Fruit fly (Drosophila melanogaster) whole organism, wandering third instar larva: ENCODE data around the gene Grip84.
A peak's percentile ranks its signal among the peaks of the same experiment; 100 is the strongest.

Experiments
- Abd-B ChIP-seq: fragments of >200 bp; optimal IDR thresholded peaks from 2 replicates; lab custom pipeline; 2017; ENCODE audit warnings: missing biosample characterization, missing genetic modification characterization
- CG32264 ChIP-seq: fragments of 200-800 bp; sonication (Bioruptor generic); optimal IDR thresholded peaks from 2 replicates; lab custom pipeline; 2016; ENCODE audit warnings: missing biosample characterization, missing genetic modification characterization
- CG9705 ChIP-seq: fragments of 200-800 bp; sonication (Bioruptor generic); optimal IDR thresholded peaks from 2 replicates; lab custom pipeline; 2018; ENCODE audit warnings: missing biosample characterization, mild to moderate bottlenecking, missing genetic modification characterization
- CrebA ChIP-seq: fragments of 200-800 bp; sonication (Bioruptor generic); optimal IDR thresholded peaks from 2 replicates; lab custom pipeline; 2016; ENCODE audit warnings: missing biosample characterization, mild to moderate bottlenecking, missing genetic modification characterization, borderline replicate concordance
- Dfd ChIP-seq: fragments of >200 bp; optimal IDR thresholded peaks from 2 replicates; lab custom pipeline; 2017; ENCODE audit warnings: missing biosample characterization, missing genetic modification characterization
- Dif ChIP-seq: fragments of 200-275, 200-300 bp; sonication (Bioruptor generic); optimal IDR thresholded peaks from 2 replicates; lab custom pipeline; 2018; ENCODE audit warnings: missing biosample characterization, missing genetic modification characterization; ENCODE audit not compliant: partially characterized antibody
- GATAd ChIP-seq: sonication (Bioruptor generic); optimal IDR thresholded peaks from 2 replicates; lab custom pipeline; 2016; ENCODE audit warnings: missing biosample characterization, missing genetic modification characterization
- HLH106 ChIP-seq: fragments of 200-800 bp; optimal IDR thresholded peaks from 3 replicates; lab custom pipeline; 2019; ENCODE audit warnings: missing biosample characterization, mild to moderate bottlenecking, missing genetic modification characterization, moderate library complexity
- Hr78 ChIP-seq: fragments of >200 bp; optimal IDR thresholded peaks from 2 replicates; lab custom pipeline; 2017; ENCODE audit warnings: missing biosample characterization, missing genetic modification characterization
- Hr83 ChIP-seq: fragments of 200-300 bp; sonication (Bioruptor generic); optimal IDR thresholded peaks from 2 replicates; lab custom pipeline; 2016; ENCODE audit warnings: missing biosample characterization, mild to moderate bottlenecking, missing genetic modification characterization, moderate library complexity; ENCODE audit not compliant: poor library complexity, severe bottlenecking
- Jra ChIP-seq: sonication (Bioruptor generic); optimal IDR thresholded peaks from 2 replicates; lab custom pipeline; 2016; ENCODE audit warnings: missing biosample characterization, missing genetic modification characterization
- Mio ChIP-seq: sonication (Bioruptor generic); optimal IDR thresholded peaks from 2 replicates; lab custom pipeline; 2016; ENCODE audit warnings: missing biosample characterization, missing genetic modification characterization
- N ChIP-seq: fragments of >200 bp; optimal IDR thresholded peaks from 2 replicates; lab custom pipeline; 2018; ENCODE audit warnings: missing biosample characterization, missing external identifiers, missing genetic modification characterization
- OdsH ChIP-seq: fragments of 200-800 bp; sonication (Bioruptor generic); optimal IDR thresholded peaks from 2 replicates; lab custom pipeline; 2016; ENCODE audit warnings: missing biosample characterization, mild to moderate bottlenecking, missing genetic modification characterization
- Rel ChIP-seq, 2 experiments: fragments of 200-800 bp; sonication (Bioruptor generic) in 1 of 2; optimal IDR thresholded peaks; 2 replicates in 1 of 2; 3 replicates in 1 of 2; lab custom pipeline; 2016 to 2019; ENCODE audit warnings: mild to moderate bottlenecking in 2 of 2, missing biosample characterization in 2 of 2, missing genetic modification characterization in 2 of 2, moderate library complexity in 1 of 2
- Vsx2 ChIP-seq: fragments of 200-300, 225-300 bp; sonication (Bioruptor generic); optimal IDR thresholded peaks from 2 replicates; lab custom pipeline; 2018; ENCODE audit warnings: missing biosample characterization, missing genetic modification characterization; ENCODE audit not compliant: partially characterized antibody
- br ChIP-seq: fragments of 200-800 bp; sonication (Bioruptor generic); optimal IDR thresholded peaks from 2 replicates; lab custom pipeline; 2016; ENCODE audit warnings: missing biosample characterization, missing genetic modification characterization
- dl ChIP-seq, 2 experiments: fragments of 175-275, 200-275 bp in 1 of 2; fragments of 200-275 bp in 1 of 2; sonication (Bioruptor generic); optimal IDR thresholded peaks; lab custom pipeline; 2018; ENCODE audit warnings: mild to moderate bottlenecking in 2 of 2, missing biosample characterization in 2 of 2, missing genetic modification characterization in 2 of 2, moderate library complexity in 2 of 2; ENCODE audit not compliant: partially characterized antibody in 2 of 2, insufficient read depth in 1 of 2
- dmrt93B ChIP-seq: fragments of 200-800 bp; sonication (Bioruptor generic); optimal IDR thresholded peaks from 2 replicates; lab custom pipeline; 2018; ENCODE audit warnings: missing biosample characterization, mild to moderate bottlenecking, missing genetic modification characterization
- ey ChIP-seq: fragments of 200-800 bp; sonication (Bioruptor generic); optimal IDR thresholded peaks from 2 replicates; lab custom pipeline; 2016; ENCODE audit warnings: missing biosample characterization, missing genetic modification characterization
- foxo ChIP-seq, 2 experiments: fragments of 200-800 bp; sonication (Bioruptor generic); optimal IDR thresholded peaks; 2 replicates in 1 of 2; 3 replicates in 1 of 2; lab custom pipeline; 2016 to 2017; ENCODE audit warnings: missing biosample characterization in 2 of 2, missing genetic modification characterization in 2 of 2
- fru ChIP-seq: fragments of 200-800 bp; sonication (Bioruptor generic); optimal IDR thresholded peaks from 3 replicates; lab custom pipeline; 2016; ENCODE audit warnings: missing biosample characterization, mild to moderate bottlenecking, missing genetic modification characterization
- h ChIP-seq: fragments of 200-800 bp; sonication (Bioruptor generic); optimal IDR thresholded peaks from 3 replicates; lab custom pipeline; 2016; ENCODE audit warnings: missing biosample characterization, mild to moderate bottlenecking, missing genetic modification characterization
- lola ChIP-seq: fragments of >200 bp; optimal IDR thresholded peaks from 2 replicates; lab custom pipeline; 2017; ENCODE audit warnings: missing biosample characterization, missing genetic modification characterization
- pan ChIP-seq: fragments of >200 bp; optimal IDR thresholded peaks from 2 replicates; lab custom pipeline; 2017
- psq ChIP-seq: fragments of 200-800 bp; sonication (Bioruptor generic); optimal IDR thresholded peaks from 3 replicates; lab custom pipeline; 2017; ENCODE audit warnings: missing biosample characterization, mild to moderate bottlenecking, missing genetic modification characterization, moderate library complexity
- rgr ChIP-seq: fragments of 200-800 bp; sonication (Bioruptor generic); optimal IDR thresholded peaks from 3 replicates; lab custom pipeline; 2016; ENCODE audit warnings: missing biosample characterization, mild to moderate bottlenecking, missing genetic modification characterization
- sage ChIP-seq: fragments of 200-800 bp; sonication (Bioruptor generic); optimal IDR thresholded peaks from 2 replicates; lab custom pipeline; 2016; ENCODE audit warnings: missing biosample characterization, mild to moderate bottlenecking, missing genetic modification characterization
- sv ChIP-seq: fragments of 200-800 bp; sonication (Bioruptor generic); optimal IDR thresholded peaks from 3 replicates; lab custom pipeline; 2016; ENCODE audit warnings: missing biosample characterization, missing genetic modification characterization
- tai ChIP-seq: sonication (Bioruptor generic); optimal IDR thresholded peaks from 2 replicates; lab custom pipeline; 2016; ENCODE audit warnings: missing biosample characterization, missing genetic modification characterization
- usp ChIP-seq: fragments of >200 bp; optimal IDR thresholded peaks from 2 replicates; lab custom pipeline; 2017; ENCODE audit warnings: missing biosample characterization, missing genetic modification characterization
- woc ChIP-seq: sonication (Bioruptor generic); optimal IDR thresholded peaks from 2 replicates; lab custom pipeline; 2016; ENCODE audit warnings: missing biosample characterization, mild to moderate bottlenecking, missing genetic modification characterization

The Grip84 gene

DNA sequence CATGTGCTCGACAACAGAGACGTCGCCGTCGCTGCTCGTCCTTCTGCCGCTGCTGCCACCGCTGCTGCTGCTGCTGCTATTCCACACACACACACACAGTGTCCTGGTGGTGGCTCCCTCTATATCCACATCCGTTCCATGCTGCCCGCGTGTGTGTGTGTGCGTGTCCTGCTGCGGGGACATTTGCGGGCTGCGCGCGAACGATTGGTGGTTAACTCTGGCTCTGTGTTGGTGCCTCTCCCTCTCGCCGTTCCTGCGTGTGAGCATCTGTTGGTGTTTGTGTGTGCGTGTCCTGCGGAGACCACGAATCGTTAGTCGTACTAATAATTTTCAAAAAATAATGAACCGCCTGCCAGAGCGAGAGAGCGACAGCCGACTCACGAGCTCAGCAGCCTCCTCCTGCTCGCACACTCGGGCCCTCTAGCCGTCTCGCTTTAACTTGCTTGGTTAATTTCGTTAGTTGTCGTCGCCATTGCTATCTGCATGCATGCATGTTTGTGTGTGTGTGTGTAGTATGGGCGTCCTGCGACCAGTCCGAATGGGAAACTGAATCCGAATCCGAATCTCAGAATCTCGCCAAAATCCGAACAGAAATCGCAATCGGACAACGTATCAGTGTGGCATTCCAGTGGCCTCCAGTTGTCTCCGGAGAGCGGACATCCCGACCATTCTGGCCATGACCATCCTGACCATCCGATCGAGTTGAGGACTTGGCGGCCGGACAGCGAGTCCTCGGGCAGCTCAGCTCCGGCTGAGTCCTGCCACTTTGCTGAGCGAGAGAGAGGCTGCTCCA is 19.5 kb downstream of the Grip84 start:
- TF ChIP-seq Jra (no peak), CG32264 (no peak), psq (GFP tag; lab: Kevin White, UChicago) (no peak), CrebA (GFP tag; lab: Kevin White, UChicago) (no peak), Rel (GFP tag; optimal IDR thresholded peaks at IDR 0.05; lab: Kevin White, UChicago) (no peak), Rel (tag; optimal IDR thresholded peaks at IDR 0.05; lab: Kevin White, UChicago) (no peak), CG9705 (GFP tag; lab: Kevin White, UChicago) (no peak), Mio (GFP tag; lab: Kevin White, UChicago) (no peak), ey (GFP tag; lab: Kevin White, UChicago) (no peak), Hr78 (no peak), HLH106 (tag; lab: Kevin White, UChicago) (no peak), woc (no peak), rgr (no peak), GATAd (GFP tag; lab: Kevin White, UChicago) (no peak), OdsH (GFP tag; lab: Kevin White, UChicago) (no peak)

DNA sequence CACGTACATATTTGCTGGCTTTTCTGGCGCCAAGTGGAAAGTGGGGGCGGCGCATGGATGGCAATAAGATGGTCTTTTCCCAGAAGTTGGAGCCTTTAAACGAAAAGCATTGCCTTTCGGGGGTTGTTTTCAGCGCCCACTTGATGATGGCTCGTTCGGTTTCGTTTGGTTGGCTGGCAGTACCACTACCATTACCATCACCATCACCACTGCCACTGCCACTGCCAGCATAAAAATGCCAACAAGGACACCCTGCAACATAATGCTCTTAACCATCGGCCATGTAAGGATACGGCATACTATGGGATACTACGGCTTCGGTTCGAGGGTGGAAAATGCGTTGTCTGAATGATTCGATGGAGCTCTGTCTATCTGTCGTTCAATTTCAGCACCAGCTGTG is 30.2 kb downstream of the Grip84 start:
- no peak for TF ChIP-seq Hr78
- no peak for TF ChIP-seq h (GFP tag; lab: Kevin White, UChicago)
- no peak for TF ChIP-seq Dfd (GFP tag; lab: Kevin White, UChicago)
- no peak for TF ChIP-seq fru (GFP tag; lab: Kevin White, UChicago)
- TF ChIP-seq sage (GFP tag; lab: Kevin White, UChicago): no peak
- no peak for TF ChIP-seq lola (GFP tag; lab: Kevin White, UChicago)
- TF ChIP-seq tai (GFP tag; lab: Kevin White, UChicago): no peak
- no peak for TF ChIP-seq GATAd (GFP tag; lab: Kevin White, UChicago)
- TF ChIP-seq usp (GFP tag; lab: Kevin White, UChicago): no peak
- no peak for TF ChIP-seq OdsH (GFP tag; lab: Kevin White, UChicago)
- no peak for TF ChIP-seq br (GFP tag; lab: Kevin White, UChicago)
- no peak for TF ChIP-seq sv (GFP tag; lab: Kevin White, UChicago)
- no peak for TF ChIP-seq CG32264

DNA sequence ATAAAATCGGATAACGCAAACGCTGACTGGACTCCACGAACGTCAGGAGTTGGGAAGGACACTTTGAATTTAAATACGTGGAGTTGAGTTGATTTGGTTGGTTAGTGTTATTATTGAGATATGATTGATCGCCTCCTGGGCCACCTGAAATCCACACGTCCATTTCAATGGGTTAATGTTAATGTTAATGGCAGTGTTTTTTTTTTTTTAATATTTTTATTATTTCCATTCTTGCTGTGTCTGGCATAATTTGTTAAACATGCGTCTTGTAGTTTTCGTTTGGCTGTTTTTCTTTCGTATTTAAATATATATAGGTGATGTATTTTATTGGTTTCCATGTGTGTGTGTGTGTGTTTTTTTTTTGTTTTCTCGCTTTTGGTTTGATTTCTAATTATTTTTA is 33.9 kb downstream of the Grip84 start, which contains the start of gene CG12231:
Gene CG12231 (minus strand): TSS at position 101 of the 400 bp plus-strand sequence.
- TF ChIP-seq sage (GFP tag; lab: Kevin White, UChicago) (no peak), GATAd (GFP tag; lab: Kevin White, UChicago) (no peak), Abd-B (GFP tag; lab: Kevin White, UChicago) (no peak), lola (GFP tag; lab: Kevin White, UChicago) (no peak), Jra (no peak), CrebA (GFP tag; lab: Kevin White, UChicago) (no peak), Hr78 (no peak), pan (lab: Kevin White, UChicago) (no peak), dl (GFP tag; optimal IDR thresholded peaks at IDR 0.05; lab: Kevin White, UChicago; ENCODE audit: insufficient read depth in 1 of 2, partially characterized antibody in 2 of 2) (no peak), dmrt93B (no peak), Dif (no peak), foxo (GFP tag; optimal IDR thresholded peaks at IDR 0.05; lab: Kevin White, UChicago) (no peak), CG9705 (GFP tag; lab: Kevin White, UChicago) (no peak), N (no peak), rgr (no peak), Rel (GFP tag; optimal IDR thresholded peaks at IDR 0.05; lab: Kevin White, UChicago) (no peak), Rel (tag; optimal IDR thresholded peaks at IDR 0.05; lab: Kevin White, UChicago) (no peak), CG32264 (no peak), Mio (GFP tag; lab: Kevin White, UChicago) (no peak), Vsx2 (no peak)

DNA sequence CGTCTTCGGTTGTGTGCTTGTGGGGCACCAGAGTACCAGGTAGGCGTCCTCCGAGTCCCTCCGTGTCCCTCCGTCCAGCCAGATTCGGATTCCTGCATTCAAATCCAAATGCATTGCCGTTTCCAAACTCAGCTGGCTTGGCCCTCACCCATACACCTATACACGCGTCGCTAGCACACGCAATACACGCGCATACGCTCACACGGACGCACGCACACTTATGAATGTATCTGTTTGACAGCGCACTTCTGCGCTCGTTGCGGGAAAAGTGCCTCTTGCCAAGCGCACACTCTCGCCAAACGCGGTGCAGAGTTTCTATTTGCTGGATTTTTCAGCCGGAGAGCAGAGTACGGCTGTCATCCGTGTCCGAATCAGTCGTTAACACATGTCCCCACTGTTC is 43.0 kb downstream of the Grip84 start:
- TF ChIP-seq Hr83 (GFP tag; lab: Kevin White, UChicago) (no peak), woc (no peak), N (peak; percentile 84), CG9705 (GFP tag; lab: Kevin White, UChicago) (no peak)
